Fruit fly (Drosophila melanogaster): Measurements from ENCODE around the gene CG4860.

DNA sequence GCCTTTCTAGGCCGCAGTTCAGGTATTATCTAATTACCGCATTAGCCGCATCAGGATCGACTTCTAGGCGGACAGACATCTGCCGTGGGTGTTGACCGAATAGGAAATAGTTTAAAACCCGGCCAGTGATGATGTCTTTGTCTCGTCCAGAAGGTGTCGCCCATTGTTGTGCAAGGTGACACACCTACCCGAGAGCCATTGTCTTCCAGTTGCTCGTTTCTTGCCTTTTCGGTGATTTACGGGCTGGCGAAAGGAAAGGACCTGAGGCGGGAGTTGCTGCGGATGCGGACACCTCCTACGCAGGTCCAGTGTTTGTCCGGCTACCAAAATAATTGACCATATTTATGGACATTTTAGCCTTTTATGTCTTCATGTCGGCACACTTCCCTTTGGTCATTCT lies 27.0 kb upstream of the CG4860 start:
- TF ChIP-seq h (optimal IDR thresholded peaks at IDR 0.05) (no peak), ttk (optimal IDR thresholded peaks at IDR 0.05) (no peak), Sin3A (optimal IDR thresholded peaks at IDR 0.05) (no peak)
